Fruit fly (Drosophila melanogaster) whole organism, embryonic: ENCODE results near the gene CG13024.

Experiments
- BtbVII ChIP-seq: fragments of 200-800 bp; sonication (Bioruptor generic); optimal IDR thresholded peaks from 3 replicates; lab custom pipeline; 2017; ENCODE audit warnings: missing biosample characterization, mild to moderate bottlenecking, missing genetic modification characterization
- CG10147 ChIP-seq: fragments of 200-800 bp; sonication (Bioruptor generic); optimal IDR thresholded peaks from 2 replicates; lab custom pipeline; 2019; ENCODE audit warnings: missing biosample characterization, mild to moderate bottlenecking, missing genetic modification characterization, moderate library complexity
- CG10274 ChIP-seq: fragments of 200-800 bp; sonication (Bioruptor generic); optimal IDR thresholded peaks from 3 replicates; lab custom pipeline; 2017; ENCODE audit warnings: missing biosample characterization, mild to moderate bottlenecking, missing genetic modification characterization
- CG11560 ChIP-seq: fragments of 200-800 bp; sonication (Bioruptor generic); IDR thresholded peaks from 3 replicates; pipeline ENCODE4 v1.3.6; 2022; ENCODE audit warnings: missing biosample characterization, missing genetic modification characterization
- CG12219 ChIP-seq: fragments of 200-800 bp; sonication (Bioruptor generic); optimal IDR thresholded peaks from 3 replicates; lab custom pipeline; 2018; ENCODE audit warnings: missing biosample characterization, mild to moderate bottlenecking, missing genetic modification characterization
- CG12236 ChIP-seq: fragments of 200-800 bp; sonication (Bioruptor generic); optimal IDR thresholded peaks from 2 replicates; lab custom pipeline; 2016; ENCODE audit warnings: missing biosample characterization, missing genetic modification characterization
- CG12769 ChIP-seq: fragments of 200-800 bp; sonication (Bioruptor generic); optimal IDR thresholded peaks from 2 replicates; lab custom pipeline; 2019; ENCODE audit warnings: missing biosample characterization, mild to moderate bottlenecking, missing genetic modification characterization, moderate library complexity
- CG13296 ChIP-seq: fragments of 200-800 bp; sonication (Bioruptor generic); optimal IDR thresholded peaks from 3 replicates; lab custom pipeline; 2018; ENCODE audit warnings: missing biosample characterization, mild to moderate bottlenecking, missing genetic modification characterization
- CG1832 ChIP-seq: fragments of 200-800 bp; sonication (Bioruptor generic); optimal IDR thresholded peaks from 2 replicates; lab custom pipeline; 2017; ENCODE audit warnings: missing biosample characterization, mild to moderate bottlenecking, missing genetic modification characterization, inconsistent platforms
- CG2120 ChIP-seq: fragments of 200-800 bp; sonication (Bioruptor generic); optimal IDR thresholded peaks from 3 replicates; lab custom pipeline; 2016; ENCODE audit warnings: missing biosample characterization, missing genetic modification characterization
- CG30403 ChIP-seq: fragments of 200-800 bp; sonication (Bioruptor generic); optimal IDR thresholded peaks from 3 replicates; lab custom pipeline; 2016; ENCODE audit warnings: missing biosample characterization, missing genetic modification characterization
- CG32532 ChIP-seq: fragments of 200-800 bp; sonication (Bioruptor generic); IDR thresholded peaks from 2 replicates; pipeline ENCODE4 v1.3.6; 2022; ENCODE audit warnings: missing biosample characterization, missing genetic modification characterization
- CG4404 ChIP-seq: fragments of 200-800 bp; sonication (Bioruptor generic); IDR thresholded peaks from 2 replicates; pipeline ENCODE4 v1.3.6; 2022; ENCODE audit warnings: missing biosample characterization, missing genetic modification characterization
- CG6272 ChIP-seq: fragments of 200-800 bp; sonication (Bioruptor generic); IDR thresholded peaks from 2 replicates; pipeline ENCODE4 v1.3.6; 2022; ENCODE audit warnings: missing biosample characterization, missing genetic modification characterization
- CG8924 ChIP-seq: fragments of 200-800 bp; optimal IDR thresholded peaks from 3 replicates; lab custom pipeline; 2019; ENCODE audit warnings: missing biosample characterization, mild to moderate bottlenecking, missing genetic modification characterization, moderate library complexity
- CrebB ChIP-seq: fragments of 200-800 bp; sonication (Bioruptor generic); optimal IDR thresholded peaks from 3 replicates; lab custom pipeline; 2018; ENCODE audit warnings: missing biosample characterization, mild to moderate bottlenecking, missing genetic modification characterization
- D19B ChIP-seq: fragments of 200-800 bp; sonication (Bioruptor generic); optimal IDR thresholded peaks from 2 replicates; lab custom pipeline; 2017; ENCODE audit warnings: missing biosample characterization, mild to moderate bottlenecking, missing genetic modification characterization
- Drgx ChIP-seq: fragments of 200-800 bp; sonication (Bioruptor generic); IDR thresholded peaks from 2 replicates; pipeline ENCODE4 v1.3.6; 2022; ENCODE audit warnings: missing biosample characterization, missing genetic modification characterization
- Eip74EF ChIP-seq, 2 experiments: fragments of 200-800 bp in 1 of 2; fragments of >200 bp in 1 of 2; sonication (Bioruptor generic) in 1 of 2; optimal IDR thresholded peaks; 2 replicates each; lab custom pipeline; 2017 to 2019; ENCODE audit warnings: missing biosample characterization in 2 of 2, missing genetic modification characterization in 2 of 2, mild to moderate bottlenecking in 1 of 2, moderate library complexity in 1 of 2
- Fer1 ChIP-seq: fragments of 200-800 bp; sonication (Bioruptor generic); optimal IDR thresholded peaks from 2 replicates; lab custom pipeline; 2017; ENCODE audit warnings: missing biosample characterization, mild to moderate bottlenecking, missing genetic modification characterization
- Hmr ChIP-seq: fragments of 200-800 bp; sonication (Bioruptor generic); optimal IDR thresholded peaks from 3 replicates; lab custom pipeline; 2017; ENCODE audit warnings: mild to moderate bottlenecking, missing biosample characterization, missing genetic modification reagents, missing genetic modification characterization
- Hr78 ChIP-seq, 2 experiments: fragments of 200-800 bp in 1 of 2; fragments of >200 bp in 1 of 2; sonication (Bioruptor generic) in 1 of 2; optimal IDR thresholded peaks; 2 replicates each; lab custom pipeline; 2017 to 2019; ENCODE audit warnings: missing biosample characterization in 2 of 2, missing genetic modification characterization in 2 of 2, mild to moderate bottlenecking in 1 of 2, moderate library complexity in 1 of 2
- Meics ChIP-seq: fragments of 200-800 bp; sonication (Bioruptor generic); optimal IDR thresholded peaks from 2 replicates; lab custom pipeline; 2017; ENCODE audit warnings: missing biosample characterization, mild to moderate bottlenecking, missing genetic modification characterization
- Nf-YC ChIP-seq: fragments of 200-800 bp; optimal IDR thresholded peaks from 3 replicates; lab custom pipeline; 2019; ENCODE audit warnings: missing biosample characterization, mild to moderate bottlenecking, missing genetic modification characterization, moderate library complexity
- Oli ChIP-seq: fragments of 200-800 bp; sonication (Bioruptor generic); optimal IDR thresholded peaks from 2 replicates; lab custom pipeline; 2018; ENCODE audit warnings: missing biosample characterization, mild to moderate bottlenecking, missing genetic modification characterization, moderate library complexity
- Pdp1 ChIP-seq, 2 experiments: fragments of 200-800 bp; sonication (Bioruptor generic); optimal IDR thresholded peaks; 3 replicates each; lab custom pipeline; 2016; ENCODE audit warnings: missing biosample characterization in 2 of 2, missing genetic modification characterization in 2 of 2, mild to moderate bottlenecking in 1 of 2, moderate library complexity in 1 of 2
- Sox102F ChIP-seq: fragments of 200-800 bp; sonication (Bioruptor generic); optimal IDR thresholded peaks from 2 replicates; lab custom pipeline; 2018; ENCODE audit warnings: missing biosample characterization, mild to moderate bottlenecking, missing genetic modification characterization, moderate library complexity
- Trl ChIP-seq, 3 experiments: fragments of >200 bp in 2 of 3; fragments of 200-800 bp in 1 of 3; sonication (Bioruptor generic) in 1 of 3; optimal IDR thresholded peaks; 2 replicates in 1 of 3; 3 replicates in 2 of 3; lab custom pipeline; 2016 to 2017; ENCODE audit warnings: missing biosample characterization in 1 of 3, missing genetic modification characterization in 1 of 3
- bab2 ChIP-seq: fragments of 200-800 bp; sonication (Bioruptor generic); optimal IDR thresholded peaks from 2 replicates; lab custom pipeline; 2016; ENCODE audit warnings: missing biosample characterization, missing genetic modification characterization
- chm ChIP-seq: fragments of 200-800 bp; sonication (Bioruptor generic); IDR thresholded peaks from 2 replicates; pipeline ENCODE4 v1.3.6; 2022; ENCODE audit warnings: missing biosample characterization, missing genetic modification characterization
- cwo ChIP-seq: fragments of 200-800 bp; sonication (Bioruptor generic); optimal IDR thresholded peaks from 3 replicates; lab custom pipeline; 2017; ENCODE audit warnings: missing biosample characterization, missing genetic modification characterization, mild to moderate bottlenecking, moderate library complexity, missing genetic modification reagents
- dysf ChIP-seq: fragments of 200-800 bp; sonication (Bioruptor generic); IDR thresholded peaks from 3 replicates; pipeline ENCODE4 v1.3.6; 2022; ENCODE audit warnings: missing biosample characterization, missing genetic modification characterization
- exex ChIP-seq: fragments of 200-800 bp; sonication (Bioruptor generic); optimal IDR thresholded peaks from 4 replicates; lab custom pipeline; 2018; ENCODE audit warnings: missing biosample characterization, mild to moderate bottlenecking, missing genetic modification characterization, moderate library complexity
- fru ChIP-seq: fragments of >200 bp; optimal IDR thresholded peaks from 2 replicates; lab custom pipeline; 2017
- ftz-f1 ChIP-seq: fragments of 200-800 bp; sonication (Bioruptor generic); optimal IDR thresholded peaks from 2 replicates; lab custom pipeline; 2016; ENCODE audit warnings: missing biosample characterization, missing genetic modification characterization
- gcm2 ChIP-seq: fragments of 200-800 bp; sonication (Bioruptor generic); optimal IDR thresholded peaks from 2 replicates; lab custom pipeline; 2016; ENCODE audit warnings: missing biosample characterization, missing genetic modification characterization
- gem ChIP-seq: fragments of 200-800 bp; sonication (Bioruptor generic); optimal IDR thresholded peaks from 2 replicates; lab custom pipeline; 2019; ENCODE audit warnings: missing biosample characterization, mild to moderate bottlenecking, missing genetic modification characterization, moderate library complexity
- gsb-n ChIP-seq: fragments of 200-800 bp; sonication (Bioruptor generic); optimal IDR thresholded peaks from 3 replicates; lab custom pipeline; 2018; ENCODE audit warnings: missing biosample characterization, mild to moderate bottlenecking, missing genetic modification characterization
- kni ChIP-seq: fragments of 200-800 bp; sonication (Bioruptor generic); optimal IDR thresholded peaks from 3 replicates; lab custom pipeline; 2017; ENCODE audit warnings: mild to moderate bottlenecking, missing biosample characterization, missing genetic modification reagents, missing genetic modification characterization
- oc ChIP-seq: fragments of 200-800 bp; sonication (Bioruptor generic); optimal IDR thresholded peaks from 2 replicates; lab custom pipeline; 2018; ENCODE audit warnings: missing biosample characterization, mild to moderate bottlenecking, missing genetic modification characterization, moderate library complexity
- rib ChIP-seq: fragments of 200-800 bp; sonication (Bioruptor generic); IDR thresholded peaks from 2 replicates; pipeline ENCODE4 v1.3.6; 2022; ENCODE audit warnings: missing biosample characterization, missing genetic modification characterization
- row ChIP-seq: fragments of 200-800 bp; sonication (Bioruptor generic); IDR thresholded peaks from 3 replicates; pipeline ENCODE4 v1.3.6; 2022; ENCODE audit warnings: missing biosample characterization, missing genetic modification characterization
- sc ChIP-seq, 3 experiments: fragments of >200 bp in 2 of 3; fragments of 200-800 bp in 1 of 3; sonication (Bioruptor generic) in 1 of 3; optimal IDR thresholded peaks; 2 replicates in 2 of 3; 3 replicates in 1 of 3; lab custom pipeline; 2017; ENCODE audit warnings: mild to moderate bottlenecking in 1 of 3, missing biosample characterization in 1 of 3, missing genetic modification characterization in 1 of 3, missing genetic modification reagents in 1 of 3
- seq ChIP-seq: fragments of 200-800 bp; sonication (Bioruptor generic); IDR thresholded peaks from 2 replicates; pipeline ENCODE4 v1.3.6; 2022; ENCODE audit warnings: missing biosample characterization, missing genetic modification characterization
- slbo ChIP-seq: fragments of 200-800 bp; sonication (Bioruptor generic); IDR thresholded peaks from 2 replicates; pipeline ENCODE4 v1.3.6; 2022; ENCODE audit warnings: missing biosample characterization, missing genetic modification characterization
- sqz ChIP-seq: fragments of 200-800 bp; sonication (Bioruptor generic); optimal IDR thresholded peaks from 3 replicates; lab custom pipeline; 2018; ENCODE audit warnings: missing biosample characterization, mild to moderate bottlenecking, missing genetic modification characterization
- tgo ChIP-seq: fragments of 200-800 bp; sonication (Bioruptor generic); IDR thresholded peaks from 3 replicates; pipeline ENCODE4 v1.3.6; 2022; ENCODE audit warnings: missing biosample characterization, missing genetic modification characterization
- vvl ChIP-seq: fragments of 200-800 bp; sonication (Bioruptor generic); IDR thresholded peaks from 2 replicates; pipeline ENCODE4 v1.3.6; 2022; ENCODE audit warnings: missing biosample characterization, missing genetic modification characterization

Gene CG13024

dm6 chr3L:16840540-16840939, 11.7 kb upstream of the CG13024 start (continued):
- TF ChIP-seq tgo (peak; percentile 22; the same call in 2 of the 3 replicates), Hmr (GFP tag; lab: Kevin White, UChicago) (peak; percentile 37), Drgx (no peak), CG13296 (GFP tag; lab: Kevin White, UChicago) (peak; percentile 55), Oli (peak; percentile 27), exex (tag; lab: Kevin White, UChicago) (peak; percentile 3), gcm2 (GFP tag; lab: Kevin White, UChicago) (no peak), row (GFP tag; lab: Robert Waterston, UW) (peak; percentile 61; the same call in 2 of the 3 replicates), Fer1 (GFP tag; lab: Kevin White, UChicago) (peak; percentile 55), Meics (GFP tag; lab: Kevin White, UChicago) (peak; percentile 61), Pdp1 (GFP tag; optimal IDR thresholded peaks at IDR 0.05; lab: Kevin White, UChicago) (peak in 1 of 2 experiments; percentile 9), CG30403 (GFP tag; lab: Kevin White, UChicago) (peak; percentile 44), Sox102F (GFP tag; lab: Kevin White, UChicago) (no peak), chm (GFP tag; lab: Robert Waterston, UW) (no peak), CG12236 (no peak), CG10147 (GFP tag; lab: Kevin White, UChicago) (peak; percentile 14), CG6272 (no peak), CG10274 (no peak), slbo (GFP tag; lab: Robert Waterston, UW) (0 out of 2 replicates have a peak, but pooled peaks have one; percentile 27), CG8924 (tag; lab: Kevin White, UChicago) (peak; percentile 34), bab2 (GFP tag; lab: Kevin White, UChicago) (peak; percentile 13), Nf-YC (tag; lab: Kevin White, UChicago) (peak; percentile 34), fru (no peak), CG12219 (peak; percentile 33), CG2120 (GFP tag; lab: Kevin White, UChicago) (peak; percentile 16), BtbVII (GFP tag; lab: Kevin White, UChicago) (peak; percentile 52), cwo (peak; percentile 37), gem (peak; percentile 74), seq (peak; percentile 43; the same call in 1 of the 2 replicates)

dm6 chr3L:16836732-16837131, 7.9 kb upstream of the CG13024 start:
- no peak for TF ChIP-seq rib (GFP tag; lab: Robert Waterston, UW)
- TF ChIP-seq Eip74EF (GFP tag; optimal IDR thresholded peaks at IDR 0.05; lab: Kevin White, UChicago), result peak in 1 of 2 experiments; percentile 17
- TF ChIP-seq vvl (GFP tag; lab: Robert Waterston, UW), result 0 out of 2 replicates have a peak, but pooled peaks have one; percentile 54
- peak in 1 of 2 experiments; percentile 62 for TF ChIP-seq Hr78 (GFP tag; optimal IDR thresholded peaks at IDR 0.05; lab: Kevin White, UChicago)
- peak; percentile 35 for TF ChIP-seq kni
- TF ChIP-seq CG11560, result 0 out of 3 replicates have a peak, but pooled peaks have one; percentile 32
- 0 out of 3 replicates have a peak, but pooled peaks have one; percentile 8 for TF ChIP-seq dysf (GFP tag; lab: Robert Waterston, UW)
- TF ChIP-seq CrebB (tag; lab: Kevin White, UChicago), result no peak
- TF ChIP-seq, all 482 proteins: peak for 6

dm6 chr3L:16829983-16830382, 1.1 kb upstream of the CG13024 start:
- TF ChIP-seq CG1832 (GFP tag; lab: Kevin White, UChicago) (peak; percentile 29), D19B (no peak), Hr78 (GFP tag; optimal IDR thresholded peaks at IDR 0.05; lab: Kevin White, UChicago) (peak in 1 of 2 experiments; percentile 11), sqz (GFP tag; lab: Kevin White, UChicago) (peak; percentile 18), gsb-n (peak; percentile 18), vvl (GFP tag; lab: Robert Waterston, UW) (0 out of 2 replicates have a peak, but pooled peaks have one; percentile 7), CG32532 (GFP tag; lab: Robert Waterston, UW) (no peak), oc (tag; lab: Kevin White, UChicago) (peak; percentile 37), sc (optimal IDR thresholded peaks at IDR 0.05; lab: Kevin White, UChicago) (no peak), sc (GFP tag; optimal IDR thresholded peaks at IDR 0.05; lab: Kevin White, UChicago) (no peak), CG12769 (peak; percentile 35), Trl (optimal IDR thresholded peaks at IDR 0.05; lab: Kevin White, UChicago) (peak; percentile 10 to 40), Trl (GFP tag; optimal IDR thresholded peaks at IDR 0.05; lab: Kevin White, UChicago) (no peak), CG4404 (no peak), ftz-f1 (GFP tag; lab: Kevin White, UChicago) (peak; percentile 44)
